Worm (Caenorhabditis elegans): ENCODE data around the gene aqp-11.

ce11 chrIII:13644279-13644678, 28.8 kb upstream of the aqp-11 start:
- TF ChIP-seq fkh-10 (GFP tag; optimal IDR thresholded peaks at IDR 0.05) (no peak), che-1 (tag; optimal IDR thresholded peaks at IDR 0.05) (no peak), ceh-34 (tag; optimal IDR thresholded peaks at IDR 0.05) (no peak), unc-3 (GFP tag; conservative IDR thresholded peaks at IDR 0.05) (no peak), unc-3 (tag; optimal IDR thresholded peaks at IDR 0.05) (no peak), nfya-1 (tag; optimal IDR thresholded peaks at IDR 0.05) (no peak), tbx-2 (tag; optimal IDR thresholded peaks at IDR 0.05) (no peak), ama-1 (optimal IDR thresholded peaks at IDR 0.05) (no peak), nhr-11 (tag; optimal IDR thresholded peaks at IDR 0.05) (no peak)

Measured in whole organism, late embryonic.